Worm (Caenorhabditis elegans) whole organism, L4/young adult: ENCODE results near the gene lec-5.

Source experiments
- W03F9.2 ChIP-seq: fragments of 150-350 bp; optimal IDR thresholded peaks from 2 replicates; lab custom pipeline; 2014; ENCODE audit warnings: missing biosample characterization, missing genetic modification characterization
- dao-5 ChIP-seq: sonication (generic microtip); optimal IDR thresholded peaks from 2 replicates; lab custom pipeline; 2016; ENCODE audit warnings: missing genotype, missing genetic modification characterization, moderate library complexity, missing compliant biosample characterization
- him-1 ChIP-seq: sonication (generic microtip); optimal IDR thresholded peaks from 2 replicates; lab custom pipeline; 2016; ENCODE audit warnings: missing genotype, missing genetic modification reagents, missing genetic modification characterization, missing compliant biosample characterization

DNA sequence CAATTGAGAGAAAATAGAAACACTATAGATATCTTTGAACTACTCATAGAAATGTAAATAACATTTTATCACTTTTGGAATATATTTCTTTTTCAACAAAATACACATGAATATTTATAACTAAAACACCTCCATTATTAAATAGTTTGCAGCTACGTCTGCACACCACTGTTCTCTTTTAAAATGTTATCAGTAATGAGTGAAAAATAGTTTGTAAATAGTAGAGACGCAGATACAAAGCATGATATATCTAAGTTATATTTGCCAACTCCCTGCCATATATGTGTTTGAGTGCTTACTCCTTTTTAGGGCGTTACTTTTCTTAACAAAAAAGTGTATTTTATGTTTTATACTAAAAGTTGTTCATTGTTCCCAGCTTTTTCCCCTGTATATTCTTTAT, 5.3 kb upstream of the lec-5 start:
- TF ChIP-seq him-1 (tag; lab: Kevin White, UChicago) (no peak), dao-5 (tag; lab: Kevin White, UChicago) (no peak), W03F9.2 (tag; lab: Kevin White, UChicago) (no peak)
